Worm (Caenorhabditis elegans) whole organism, L2 larva: ENCODE results near the gene ama-1.

Source experiments
- C34F6.9 ChIP-seq: fragments of 150-350 bp; optimal IDR thresholded peaks from 2 replicates; lab custom pipeline; 2014; ENCODE audit warnings: missing biosample characterization, missing genetic modification characterization
- F13H6.1 ChIP-seq: sonication (generic microtip); optimal IDR thresholded peaks from 2 replicates; lab custom pipeline; 2016; ENCODE audit warnings: missing genetic modification characterization, missing compliant biosample characterization
- R02D3.7 ChIP-seq: fragments of 150-350 bp; optimal IDR thresholded peaks from 2 replicates; lab custom pipeline; 2014; ENCODE audit warnings: missing biosample characterization, missing genetic modification characterization
- Y55F3AM.14 ChIP-seq: fragments of 200-800 bp; sonication (Bioruptor generic); optimal IDR thresholded peaks from 2 replicates; lab custom pipeline; 2018; ENCODE audit warnings: mild to moderate bottlenecking, missing genetic modification characterization, missing compliant biosample characterization
- ZK546.5 ChIP-seq: sonication (generic microtip); optimal IDR thresholded peaks from 2 replicates; lab custom pipeline; 2017; ENCODE audit warnings: missing biosample characterization, missing genetic modification characterization
- alr-1 ChIP-seq: fragments of 150-350 bp; optimal IDR thresholded peaks from 2 replicates; lab custom pipeline; 2014; ENCODE audit warnings: missing biosample characterization, missing genetic modification characterization
- blmp-1 ChIP-seq: sonication (generic microtip); optimal IDR thresholded peaks from 2 replicates; lab custom pipeline; 2017; ENCODE audit warnings: missing genetic modification characterization, mild to moderate bottlenecking, missing compliant biosample characterization, antibody characterized with exemption, moderate library complexity; ENCODE audit not compliant: insufficient read depth
- ceh-16 ChIP-seq: fragments of 150-350 bp; optimal IDR thresholded peaks from 2 replicates; lab custom pipeline; 2014; ENCODE audit warnings: missing biosample characterization, missing genetic modification characterization
- crh-2 ChIP-seq: sonication (generic microtip); optimal IDR thresholded peaks from 2 replicates; lab custom pipeline; 2017; ENCODE audit warnings: missing biosample characterization, missing genetic modification characterization
- dmd-4 ChIP-seq: sonication (generic microtip); optimal IDR thresholded peaks from 2 replicates; lab custom pipeline; 2017; ENCODE audit warnings: missing biosample characterization, missing genetic modification characterization
- egl-27 ChIP-seq: sonication (generic microtip); optimal IDR thresholded peaks from 3 replicates; lab custom pipeline; 2017; ENCODE audit warnings: missing biosample characterization, missing genetic modification reagents, missing genetic modification characterization
- elt-3 ChIP-seq: sonication (generic microtip); optimal IDR thresholded peaks from 2 replicates; lab custom pipeline; 2017; ENCODE audit warnings: missing biosample characterization, missing genetic modification characterization
- fos-1 ChIP-seq: fragments of 150-350 bp; optimal IDR thresholded peaks from 2 replicates; lab custom pipeline; 2014; ENCODE audit warnings: missing biosample characterization, missing genetic modification characterization
- lin-39 ChIP-seq: fragments of 150-350 bp; optimal IDR thresholded peaks from 2 replicates; lab custom pipeline; 2014; ENCODE audit warnings: missing biosample characterization, missing genetic modification reagents, missing genetic modification characterization
- lsy-2 ChIP-seq, 2 experiments: fragments of 150-350 bp in 1 of 2; sonication (generic microtip) in 1 of 2; optimal IDR thresholded peaks; 2 replicates each; lab custom pipeline; 2014 to 2017; ENCODE audit warnings: missing biosample characterization in 2 of 2, missing genetic modification characterization in 2 of 2
- mab-5 ChIP-seq: fragments of 150-350 bp; optimal IDR thresholded peaks from 2 replicates; lab custom pipeline; 2014; ENCODE audit warnings: missing biosample characterization, missing genetic modification characterization
- mdl-1 ChIP-seq, 2 experiments: fragments of 150-350 bp in 1 of 2; sonication (generic microtip) in 1 of 2; optimal IDR thresholded peaks; 2 replicates each; lab custom pipeline; 2017; ENCODE audit warnings: missing biosample characterization in 2 of 2, missing genetic modification characterization in 2 of 2
- nhr-10 ChIP-seq: sonication (generic microtip); optimal IDR thresholded peaks from 2 replicates; lab custom pipeline; 2017; ENCODE audit warnings: missing biosample characterization, missing genetic modification characterization
- nhr-11 ChIP-seq: fragments of 150-350 bp; optimal IDR thresholded peaks from 2 replicates; lab custom pipeline; 2014; ENCODE audit warnings: missing biosample characterization, missing genetic modification characterization
- nhr-12 ChIP-seq: fragments of 150-350 bp; optimal IDR thresholded peaks from 2 replicates; lab custom pipeline; 2014; ENCODE audit warnings: missing biosample characterization, missing genetic modification characterization
- nhr-129 ChIP-seq: fragments of 150-350 bp; optimal IDR thresholded peaks from 2 replicates; lab custom pipeline; 2014; ENCODE audit warnings: missing biosample characterization, missing genetic modification characterization
- nhr-25 ChIP-seq: fragments of 150-350 bp; sonication (generic microtip); optimal IDR thresholded peaks from 3 replicates; lab custom pipeline; 2014; ENCODE audit warnings: missing biosample characterization, missing genetic modification characterization
- peb-1 ChIP-seq: fragments of 150-350 bp; optimal IDR thresholded peaks from 2 replicates; lab custom pipeline; 2014; ENCODE audit warnings: missing biosample characterization, missing genetic modification characterization
- sem-4 ChIP-seq: fragments of 150-350 bp; optimal IDR thresholded peaks from 2 replicates; lab custom pipeline; 2014; ENCODE audit warnings: missing biosample characterization, missing genetic modification reagents, missing genetic modification characterization
- skn-1 ChIP-seq: sonication (generic microtip); optimal IDR thresholded peaks from 2 replicates; lab custom pipeline; 2017; ENCODE audit warnings: missing biosample characterization, missing genetic modification characterization
- sma-3 ChIP-seq: sonication (generic microtip); optimal IDR thresholded peaks from 2 replicates; lab custom pipeline; 2016; ENCODE audit warnings: missing genetic modification reagents, missing genetic modification characterization, missing compliant biosample characterization
- sma-9 ChIP-seq, 2 experiments: fragments of 150-350 bp in 1 of 2; sonication (generic microtip) in 1 of 2; optimal IDR thresholded peaks; 2 replicates each; lab custom pipeline; 2014 to 2016; ENCODE audit warnings: missing genetic modification characterization in 2 of 2, mild to moderate bottlenecking in 1 of 2, missing biosample characterization in 1 of 2, missing compliant biosample characterization in 1 of 2, missing genetic modification reagents in 1 of 2, moderate library complexity in 1 of 2
- snpc-4 ChIP-seq: fragments of 150-350 bp; optimal IDR thresholded peaks from 2 replicates; lab custom pipeline; 2014; ENCODE audit warnings: missing biosample characterization, missing genetic modification characterization
- unc-39 ChIP-seq: fragments of 150-350 bp; optimal IDR thresholded peaks from 2 replicates; lab custom pipeline; 2014; ENCODE audit warnings: missing biosample characterization, missing genetic modification characterization
- unc-55 ChIP-seq: fragments of 150-350 bp; sonication (generic microtip); optimal IDR thresholded peaks from 3 replicates; lab custom pipeline; 2014; ENCODE audit warnings: missing biosample characterization, missing genetic modification reagents, missing genetic modification characterization
- unc-62 ChIP-seq: fragments of 150-350 bp; optimal IDR thresholded peaks from 2 replicates; lab custom pipeline; 2014; ENCODE audit warnings: missing biosample characterization, missing genetic modification reagents, missing genetic modification characterization
- zag-1 ChIP-seq: fragments of 150-350 bp; optimal IDR thresholded peaks from 2 replicates; lab custom pipeline; 2014; ENCODE audit warnings: missing biosample characterization, missing genetic modification characterization
- ztf-11 ChIP-seq: sonication (generic microtip); optimal IDR thresholded peaks from 2 replicates; lab custom pipeline; 2017; ENCODE audit warnings: missing biosample characterization, missing genetic modification characterization
- ztf-4 ChIP-seq: fragments of 150-350 bp; optimal IDR thresholded peaks from 2 replicates; lab custom pipeline; 2014; ENCODE audit warnings: missing biosample characterization, missing genetic modification characterization

The ama-1 gene

DNA sequence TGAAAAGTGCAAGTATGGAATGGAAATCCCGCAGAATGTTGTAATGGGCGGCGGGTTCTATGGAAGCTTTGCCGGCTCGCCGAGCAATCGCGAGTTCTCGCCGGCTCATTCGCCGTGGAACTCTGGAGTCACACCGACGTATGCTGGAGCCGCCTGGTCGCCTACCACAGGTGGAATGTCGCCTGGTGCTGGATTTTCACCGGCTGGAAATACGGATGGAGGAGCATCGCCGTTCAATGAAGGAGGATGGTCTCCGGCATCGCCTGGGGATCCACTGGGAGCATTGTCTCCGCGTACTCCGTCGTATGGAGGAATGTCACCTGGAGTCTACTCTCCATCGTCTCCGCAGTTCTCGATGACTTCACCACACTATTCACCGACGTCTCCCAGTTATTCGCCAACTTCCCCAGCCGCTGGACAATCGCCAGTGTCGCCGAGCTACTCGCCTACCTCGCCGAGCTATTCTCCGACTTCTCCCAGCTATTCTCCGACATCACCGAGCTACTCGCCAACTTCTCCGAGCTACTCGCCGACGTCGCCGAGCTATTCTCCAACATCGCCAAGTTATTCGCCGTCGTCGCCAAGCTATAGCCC is 7.2 kb downstream of the ama-1 start:
- TF ChIP-seq skn-1 (tag; lab: Kevin White, UChicago) (no peak), nhr-12 (tag; lab: Kevin White, UChicago) (no peak), crh-2 (no peak), alr-1 (tag; lab: Kevin White, UChicago) (no peak)

ce11 chrIV:4259433-4259832 is 11.6 kb downstream of the ama-1 start:
- TF ChIP-seq R02D3.7 (tag; lab: Kevin White, UChicago) (no peak), fos-1 (tag; lab: Kevin White, UChicago) (peak; percentile 78), ceh-16 (tag; lab: Kevin White, UChicago) (no peak)

ce11 chrIV:4262993-4263392 is 15.1 kb downstream of the ama-1 start, which contains the start of gene col-33:
TSS of gene col-33 (plus strand) at chrIV:4263293.
- no peak for TF ChIP-seq C34F6.9 (tag; lab: Kevin White, UChicago)
- TF ChIP-seq mdl-1 (tag; optimal IDR thresholded peaks at IDR 0.05; lab: Kevin White, UChicago), result no peak
- no peak for TF ChIP-seq F13H6.1 (tag; lab: Kevin White, UChicago)
- TF ChIP-seq alr-1 (tag; lab: Kevin White, UChicago), result no peak

DNA sequence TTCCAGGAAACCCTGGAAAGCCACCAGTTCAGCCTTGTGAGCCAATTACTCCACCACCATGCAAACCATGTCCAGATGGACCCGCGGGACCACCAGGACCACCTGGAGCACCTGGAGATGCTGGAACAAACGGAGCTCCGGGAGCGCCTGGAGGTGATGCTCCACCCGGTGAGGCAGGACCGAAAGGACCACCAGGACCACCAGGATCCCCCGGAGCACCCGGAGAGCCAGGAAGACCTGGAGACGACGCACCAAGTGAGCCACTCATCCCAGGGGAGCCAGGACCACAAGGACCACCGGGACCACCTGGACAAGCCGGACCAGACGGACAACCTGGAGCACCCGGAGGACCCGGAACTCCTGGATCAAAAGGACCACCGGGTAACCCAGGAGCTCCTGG is 16.8 kb downstream of the ama-1 start:
- no peak for TF ChIP-seq skn-1 (tag; lab: Kevin White, UChicago)
- no peak for TF ChIP-seq C34F6.9 (tag; lab: Kevin White, UChicago)
- TF ChIP-seq blmp-1, result no peak
- no peak for TF ChIP-seq lin-39 (tag; lab: Kevin White, UChicago)
- TF ChIP-seq zag-1, result no peak
- TF ChIP-seq ztf-4 (tag; lab: Kevin White, UChicago), result no peak
- no peak for TF ChIP-seq R02D3.7 (tag; lab: Kevin White, UChicago)
- no peak for TF ChIP-seq mdl-1 (tag; optimal IDR thresholded peaks at IDR 0.05; lab: Kevin White, UChicago)
- TF ChIP-seq dmd-4, result no peak
- TF ChIP-seq sma-9 (GFP tag; optimal IDR thresholded peaks at IDR 0.05; lab: Kevin White, UChicago), result no peak
- no peak for TF ChIP-seq sma-9 (tag; optimal IDR thresholded peaks at IDR 0.05; lab: Kevin White, UChicago)
- no peak for TF ChIP-seq ZK546.5 (tag; lab: Kevin White, UChicago)
- no peak for TF ChIP-seq sma-3 (GFP tag; lab: Kevin White, UChicago)
- TF ChIP-seq F13H6.1 (tag; lab: Kevin White, UChicago), result no peak
- no peak for TF ChIP-seq crh-2
- TF ChIP-seq nhr-129 (tag; lab: Kevin White, UChicago), result no peak
- TF ChIP-seq nhr-25, result no peak
- TF ChIP-seq, all 48 proteins: peak for 0

DNA sequence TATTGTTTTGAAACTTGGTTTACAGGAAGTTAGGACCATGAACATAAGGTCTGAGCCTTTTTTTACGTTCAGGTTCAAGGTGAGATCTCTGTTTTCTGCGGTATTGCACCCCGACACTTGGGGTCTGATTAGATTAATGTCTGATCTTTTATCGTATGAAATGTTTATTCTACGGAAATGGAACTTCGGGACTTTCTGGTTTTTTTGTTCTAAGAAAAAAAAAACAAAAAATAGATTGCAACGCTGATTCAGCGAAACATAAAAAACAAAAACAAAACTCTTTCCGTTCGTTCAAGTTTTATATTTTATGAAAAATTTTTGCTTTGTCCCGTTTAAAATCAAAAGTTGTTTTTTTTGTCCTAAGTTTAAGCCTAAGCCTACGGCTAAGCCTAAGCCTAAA is 17.4 kb downstream of the ama-1 start, which contains the start of gene F36A4.5:
F36A4.5 (plus strand) TSS at position 301 of the 400 bp plus-strand sequence.
- no peak for TF ChIP-seq ztf-11 (tag; lab: Kevin White, UChicago)
- TF ChIP-seq lin-39 (tag; lab: Kevin White, UChicago), result no peak
- TF ChIP-seq lsy-2 (tag; optimal IDR thresholded peaks at IDR 0.05; lab: Kevin White, UChicago), result no peak
- no peak for TF ChIP-seq elt-3 (tag; lab: Kevin White, UChicago)
- no peak for TF ChIP-seq nhr-25
- TF ChIP-seq alr-1 (tag; lab: Kevin White, UChicago), result no peak
- no peak for TF ChIP-seq ztf-4 (tag; lab: Kevin White, UChicago)
- no peak for TF ChIP-seq unc-62
- TF ChIP-seq mab-5 (tag; lab: Kevin White, UChicago), result no peak
- TF ChIP-seq nhr-12 (tag; lab: Kevin White, UChicago), result no peak
- TF ChIP-seq Y55F3AM.14 (GFP tag; lab: Kevin White, UChicago), result no peak
- TF ChIP-seq snpc-4 (tag; lab: Kevin White, UChicago), result no peak

- TF ChIP-seq nhr-11 (tag; lab: Kevin White, UChicago) (no peak), nhr-10 (tag; lab: Kevin White, UChicago) (no peak), egl-27 (tag; lab: Kevin White, UChicago) (no peak), ZK546.5 (tag; lab: Kevin White, UChicago) (no peak), nhr-129 (tag; lab: Kevin White, UChicago) (no peak), sma-3 (GFP tag; lab: Kevin White, UChicago) (no peak), snpc-4 (tag; lab: Kevin White, UChicago) (no peak), peb-1 (tag; lab: Kevin White, UChicago) (no peak), sem-4 (tag; lab: Kevin White, UChicago) (no peak), unc-55 (no peak), mab-5 (tag; lab: Kevin White, UChicago) (no peak), skn-1 (tag; lab: Kevin White, UChicago) (no peak), unc-39 (tag; lab: Kevin White, UChicago) (no peak), elt-3 (tag; lab: Kevin White, UChicago) (no peak), ceh-16 (tag; lab: Kevin White, UChicago) (no peak), Y55F3AM.14 (GFP tag; lab: Kevin White, UChicago) (no peak)
- TF ChIP-seq, all 48 proteins: peak for 0
Measured at ce11 chrIV:4265951-4266350, 18.1 kb downstream of the ama-1 start.
